Worm (Caenorhabditis elegans): Measurements from ENCODE around the gene F47B8.2.

- TF ChIP-seq flt-1 (GFP tag; IDR thresholded peaks at IDR 0.05), result no peak
- TF ChIP-seq ref-1 (GFP tag; conservative IDR thresholded peaks at IDR 0.05), result no peak
- TF ChIP-seq ztf-29 (GFP tag; IDR thresholded peaks at IDR 0.05), result no peak
- no peak for TF ChIP-seq tab-1 (GFP tag; IDR thresholded peaks at IDR 0.05)
- TF ChIP-seq T22C8.4 (GFP tag; IDR thresholded peaks at IDR 0.05), result no peak
- no peak for TF ChIP-seq cog-1 (tag; optimal IDR thresholded peaks at IDR 0.05)
Observed at ce11 chrV:14327776-14328175, 11.4 kb upstream of the F47B8.2 start, which contains the start of gene F47B8.5.
